Worm (Caenorhabditis elegans): ENCODE data around the gene Y110A2AL.10.

Gene Y110A2AL.10

ce11 chrII:2859873-2860821 is 11.6 kb downstream of the Y110A2AL.10 start:
- TF ChIP-seq che-1 (tag; optimal IDR thresholded peaks at IDR 0.05) = peak; percentile 11
- no peak for TF ChIP-seq ceh-19 (GFP tag; optimal IDR thresholded peaks at IDR 0.05)
- TF ChIP-seq Y22D7AL.16 (tag; optimal IDR thresholded peaks at IDR 0.05) = peak; percentile 6
- TF ChIP-seq elt-2 (tag; optimal IDR thresholded peaks at IDR 0.05) = peak; percentile 10

DNA sequence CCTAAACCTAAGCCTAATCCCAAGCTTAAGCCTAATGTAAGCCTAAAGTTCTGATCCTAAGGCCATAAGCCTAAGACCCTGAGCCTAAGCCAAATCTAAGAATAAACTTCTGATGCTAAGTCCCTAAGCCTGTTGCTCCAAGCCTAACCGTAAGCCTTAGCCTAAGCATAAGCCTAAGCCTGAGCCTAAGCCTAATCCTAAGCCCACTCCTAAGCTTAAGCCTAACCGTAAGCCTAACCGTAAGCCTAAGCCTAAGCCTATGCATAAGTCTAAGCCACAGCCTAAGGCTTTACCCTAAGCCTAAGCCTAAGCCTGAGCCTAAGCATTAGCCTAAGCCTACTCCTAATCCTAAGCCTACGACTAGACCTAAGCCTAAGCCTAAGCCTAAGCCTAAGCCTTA is 12.4 kb downstream of the Y110A2AL.10 start:
- TF ChIP-seq ceh-2 (tag; optimal IDR thresholded peaks at IDR 0.05) (no peak), sox-4 (tag; optimal IDR thresholded peaks at IDR 0.05) (no peak), dve-1 (tag; optimal IDR thresholded peaks at IDR 0.05) (peak; percentile 84), ref-2 (tag; optimal IDR thresholded peaks at IDR 0.05) (no peak), ceh-19 (GFP tag; optimal IDR thresholded peaks at IDR 0.05) (no peak)

- TF ChIP-seq hlh-30 (tag; optimal IDR thresholded peaks at IDR 0.05; ENCODE audit: insufficient read depth) = no peak
- no peak for TF ChIP-seq elt-4 (tag; optimal IDR thresholded peaks at IDR 0.05)
- TF ChIP-seq elt-2 (tag; optimal IDR thresholded peaks at IDR 0.05) = peak; percentile 8
- TF ChIP-seq T23F11.4 (GFP tag; optimal IDR thresholded peaks at IDR 0.05) = no peak
Observed at ce11 chrII:2858851-2859250, 12.9 kb downstream of the Y110A2AL.10 start.

ce11 chrII:2857559-2857958 is 14.2 kb downstream of the Y110A2AL.10 start:
- TF ChIP-seq sox-2 (GFP tag; IDR thresholded peaks at IDR 0.05) (no peak), rnt-1 (tag; optimal IDR thresholded peaks at IDR 0.05) (peak; percentile 18)

DNA sequence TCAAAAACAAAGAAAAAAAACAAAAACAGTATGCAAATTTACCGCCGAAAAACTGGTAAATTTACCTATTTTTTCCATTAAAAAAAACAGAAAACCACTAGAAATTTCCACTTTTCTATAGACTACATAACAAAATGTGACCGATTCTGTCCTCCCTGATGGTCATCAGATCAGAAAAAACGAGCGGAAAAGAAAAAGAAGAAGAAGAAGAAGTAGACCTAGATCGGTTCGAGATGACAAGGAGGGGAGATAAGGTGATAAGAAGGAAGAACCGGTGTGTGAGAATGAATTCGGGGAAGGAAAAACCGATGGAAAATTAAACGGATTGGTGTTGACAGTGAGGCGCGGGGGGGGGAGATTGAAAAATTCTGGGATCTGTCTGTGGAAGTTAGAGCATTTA is 15.6 kb downstream of the Y110A2AL.10 start:
- TF ChIP-seq unc-86 (tag; optimal IDR thresholded peaks at IDR 0.05) = no peak

ce11 chrII:2854794-2855193 is 16.9 kb downstream of the Y110A2AL.10 start:
- no peak for TF ChIP-seq pat-9 (tag; optimal IDR thresholded peaks at IDR 0.05)
- TF ChIP-seq dve-1 (tag; optimal IDR thresholded peaks at IDR 0.05) = no peak
- TF ChIP-seq pha-2 (tag; optimal IDR thresholded peaks at IDR 0.05) = no peak
- TF ChIP-seq pros-1 (tag; optimal IDR thresholded peaks at IDR 0.05) = no peak
- TF ChIP-seq ceh-9 (tag; optimal IDR thresholded peaks at IDR 0.05) = no peak
- no peak for TF ChIP-seq nhr-232 (tag; optimal IDR thresholded peaks at IDR 0.05)
- no peak for TF ChIP-seq C08G9.2 (tag; optimal IDR thresholded peaks at IDR 0.05)
- no peak for TF ChIP-seq ztf-16 (tag; optimal IDR thresholded peaks at IDR 0.05)
- TF ChIP-seq hlh-6 (tag; optimal IDR thresholded peaks at IDR 0.05) = peak; percentile 11
- TF ChIP-seq dmd-4 (tag; optimal IDR thresholded peaks at IDR 0.05; ENCODE audit: borderline replicate concordance) = no peak
- no peak for TF ChIP-seq hlh-15 (tag; optimal IDR thresholded peaks at IDR 0.05)
- no peak for TF ChIP-seq rnt-1 (tag; optimal IDR thresholded peaks at IDR 0.05)
- TF ChIP-seq elt-4 (tag; optimal IDR thresholded peaks at IDR 0.05) = no peak
- TF ChIP-seq ceh-24 (tag; optimal IDR thresholded peaks at IDR 0.05) = no peak
- TF ChIP-seq ceh-31 (tag; optimal IDR thresholded peaks at IDR 0.05) = peak; percentile 41

DNA sequence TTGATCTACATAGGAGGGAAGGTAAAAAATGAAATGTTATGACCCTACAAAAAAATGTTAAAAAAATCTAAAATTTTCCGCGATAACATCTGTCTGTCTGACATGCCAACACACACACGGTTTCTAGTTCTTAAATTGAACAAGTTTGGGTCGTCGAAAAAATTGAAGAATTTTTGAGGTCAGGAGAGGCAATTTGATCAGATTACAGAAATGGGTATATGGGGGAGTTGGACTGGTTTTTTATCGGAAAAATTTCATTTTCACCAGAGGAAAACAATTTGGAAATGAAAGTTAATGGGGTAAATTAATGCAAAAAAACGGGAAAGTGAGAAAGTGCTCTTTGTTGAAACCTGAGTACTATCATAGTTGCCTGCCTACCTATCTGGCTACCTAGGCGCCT is 17.9 kb downstream of the Y110A2AL.10 start:
- TF ChIP-seq ceh-19 (GFP tag; optimal IDR thresholded peaks at IDR 0.05) (no peak), ceh-34 (tag; optimal IDR thresholded peaks at IDR 0.05) (no peak), eyg-1 (tag; optimal IDR thresholded peaks at IDR 0.05) (no peak), ttx-3 (tag; optimal IDR thresholded peaks at IDR 0.05) (no peak), madf-2 (tag; optimal IDR thresholded peaks at IDR 0.05) (no peak), tbx-2 (tag; optimal IDR thresholded peaks at IDR 0.05) (no peak), pag-3 (tag; optimal IDR thresholded peaks at IDR 0.05; ENCODE audit: borderline replicate concordance) (no peak), ceh-24 (tag; optimal IDR thresholded peaks at IDR 0.05) (no peak), hlh-13 (GFP tag; optimal IDR thresholded peaks at IDR 0.05) (no peak), unc-86 (tag; optimal IDR thresholded peaks at IDR 0.05) (no peak), unc-3 (GFP tag; conservative IDR thresholded peaks at IDR 0.05) (no peak), unc-3 (tag; optimal IDR thresholded peaks at IDR 0.05) (no peak), ztf-16 (tag; optimal IDR thresholded peaks at IDR 0.05) (no peak), pqm-1 (tag; optimal IDR thresholded peaks at IDR 0.05) (no peak), pha-4 (tag; optimal IDR thresholded peaks at IDR 0.05) (no peak), ceh-9 (tag; optimal IDR thresholded peaks at IDR 0.05) (no peak)
